Worm (Caenorhabditis elegans) whole organism, L4 larva: ENCODE data around the gene clp-2.

ENCODE experiments used
- F44E2.7 ChIP-seq: fragments of 200-800 bp; sonication (Bioruptor generic); IDR thresholded peaks from 2 replicates; pipeline ENCODE4 v2.1.2; 2022; ENCODE audit warnings: missing genetic modification characterization, missing compliant biosample characterization
- R02D3.7 ChIP-seq: fragments of 150-350 bp; sonication (generic microtip); optimal IDR thresholded peaks from 3 replicates; lab custom pipeline; 2014; ENCODE audit warnings: missing biosample characterization, missing genetic modification characterization
- Y105C5A.15 ChIP-seq: fragments of 200-800 bp; sonication (Bioruptor generic); IDR thresholded peaks from 2 replicates; pipeline ENCODE4 v1.3.6; 2022; ENCODE audit warnings: missing genetic modification characterization, missing compliant biosample characterization
- ZK337.2 ChIP-seq: fragments of 200-800 bp; sonication (Bioruptor generic); IDR thresholded peaks from 2 replicates; pipeline ENCODE4 v1.3.6; 2022; ENCODE audit warnings: missing genetic modification reagents, missing genetic modification characterization, missing compliant biosample characterization
- aha-1 ChIP-seq: fragments of 150-350 bp; peaks from one replicate; lab custom pipeline; 2014; ENCODE audit warnings: missing biosample characterization, missing genetic modification characterization
- arid-1 ChIP-seq: fragments of 200-800 bp; sonication (Bioruptor generic); conservative IDR thresholded peaks from 2 replicates; pipeline ENCODE4 v1.3.6; 2022; ENCODE audit warnings: missing genetic modification reagents, missing genetic modification characterization, missing compliant biosample characterization
- ceh-62 ChIP-seq: sonication (generic microtip); optimal IDR thresholded peaks from 2 replicates; lab custom pipeline; 2017; ENCODE audit warnings: missing biosample characterization, missing genetic modification characterization
- cey-2 ChIP-seq: sonication (generic microtip); optimal IDR thresholded peaks from 3 replicates; lab custom pipeline; 2017; ENCODE audit warnings: missing genetic modification characterization, mild to moderate bottlenecking, missing compliant biosample characterization, antibody characterized with exemption, borderline replicate concordance; ENCODE audit not compliant: insufficient read depth
- ctbp-1 ChIP-seq: fragments of 200-800 bp; sonication (Bioruptor generic); IDR thresholded peaks from 2 replicates; pipeline ENCODE4 v1.3.6; 2022; ENCODE audit warnings: missing genetic modification reagents, missing genetic modification characterization, missing compliant biosample characterization
- daf-16 ChIP-seq, 3 experiments: sonication (generic microtip); optimal IDR thresholded peaks; 2 replicates each; lab custom pipeline; 2016 to 2017; ENCODE audit warnings: missing genetic modification characterization in 3 of 3, missing genetic modification reagents in 3 of 3, mild to moderate bottlenecking in 2 of 3, missing compliant biosample characterization in 2 of 3, missing biosample characterization in 1 of 3, moderate library complexity in 1 of 3
- dmd-9 ChIP-seq: fragments of 200-800 bp; sonication (Bioruptor generic); IDR thresholded peaks from 2 replicates; pipeline ENCODE4 v1.3.6; 2022; ENCODE audit warnings: missing genetic modification reagents, missing genetic modification characterization, missing compliant biosample characterization
- dpl-1 ChIP-seq: fragments of 150-350 bp; optimal IDR thresholded peaks from 2 replicates; lab custom pipeline; 2014; ENCODE audit warnings: missing biosample characterization, missing genetic modification reagents, missing genetic modification characterization
- dve-1 ChIP-seq: sonication (generic microtip); optimal IDR thresholded peaks from 2 replicates; lab custom pipeline; 2017; ENCODE audit warnings: antibody characterized with exemption, mild to moderate bottlenecking, missing genetic modification characterization, missing compliant biosample characterization; ENCODE audit not compliant: insufficient read depth
- hif-1 ChIP-seq, 2 experiments: sonication (generic microtip); optimal IDR thresholded peaks; 2 replicates each; lab custom pipeline; 2016 to 2017; ENCODE audit warnings: missing compliant biosample characterization in 2 of 2, missing genetic modification characterization in 2 of 2, missing genetic modification reagents in 2 of 2, missing genotype in 2 of 2, mild to moderate bottlenecking in 1 of 2
- lin-15B ChIP-seq: fragments of 150-350 bp; sonication (generic microtip); optimal IDR thresholded peaks from 3 replicates; lab custom pipeline; 2014; ENCODE audit warnings: missing biosample characterization, missing genetic modification characterization
- madf-5 ChIP-seq, 2 experiments: fragments of 200-800 bp; sonication (Bioruptor generic); IDR thresholded peaks; 2 replicates each; pipeline ENCODE4 v1.3.6; 2022; ENCODE audit warnings: missing compliant biosample characterization in 2 of 2, missing genetic modification characterization in 2 of 2
- mdl-1 ChIP-seq, 2 experiments: fragments of 150-350 bp in 1 of 2; sonication (generic microtip) in 1 of 2; optimal IDR thresholded peaks; 2 replicates each; lab custom pipeline; 2014 to 2017; ENCODE audit warnings: missing biosample characterization in 2 of 2, missing genetic modification characterization in 2 of 2
- mes-2 ChIP-seq: sonication (generic microtip); optimal IDR thresholded peaks from 2 replicates; lab custom pipeline; 2016; ENCODE audit warnings: missing genotype, mild to moderate bottlenecking, missing genetic modification characterization, missing compliant biosample characterization; ENCODE audit not compliant: poor library complexity, severe bottlenecking
- nhr-11 ChIP-seq: fragments of 150-350 bp; optimal IDR thresholded peaks from 2 replicates; lab custom pipeline; 2014; ENCODE audit warnings: missing biosample characterization, missing genetic modification characterization
- nhr-111 ChIP-seq: fragments of 200-800 bp; sonication (Bioruptor generic); optimal IDR thresholded peaks from 2 replicates; lab custom pipeline; 2018; ENCODE audit warnings: mild to moderate bottlenecking, missing genetic modification characterization, missing compliant biosample characterization
- nhr-25 ChIP-seq: sonication (generic microtip); optimal IDR thresholded peaks from 2 replicates; lab custom pipeline; 2017; ENCODE audit warnings: missing genetic modification characterization, mild to moderate bottlenecking, missing compliant biosample characterization, antibody characterized with exemption, moderate library complexity, borderline replicate concordance; ENCODE audit not compliant: insufficient read depth
- nhr-42 ChIP-seq: fragments of 200-800 bp; sonication (Bioruptor generic); IDR thresholded peaks from 2 replicates; pipeline ENCODE4 v1.3.6; 2022; ENCODE audit warnings: missing genetic modification characterization, missing compliant biosample characterization
- nhr-6 ChIP-seq: fragments of 150-350 bp; optimal IDR thresholded peaks from 2 replicates; lab custom pipeline; 2014; ENCODE audit warnings: missing biosample characterization, missing genetic modification characterization
- pqm-1 ChIP-seq: sonication (generic microtip); optimal IDR thresholded peaks from 2 replicates; lab custom pipeline; 2017; ENCODE audit warnings: missing biosample characterization, missing genetic modification characterization
- spr-3 ChIP-seq: fragments of 200-800 bp; sonication (Bioruptor generic); optimal IDR thresholded peaks from 2 replicates; lab custom pipeline; 2018; ENCODE audit warnings: mild to moderate bottlenecking, missing genetic modification characterization, missing compliant biosample characterization
- tra-1 ChIP-seq: fragments of 200-800 bp; sonication (Bioruptor generic); IDR thresholded peaks from 2 replicates; pipeline ENCODE4 v1.3.6; 2022; ENCODE audit warnings: missing genetic modification reagents, missing genetic modification characterization, missing compliant biosample characterization
- unc-62 ChIP-seq, 3 experiments: fragments of 150-350 bp in 1 of 3; sonication (generic microtip); optimal IDR thresholded peaks in 2 of 3; peaks in 1 of 3; 1 replicate in 1 of 3; 2 replicates in 2 of 3; lab custom pipeline; 2014 to 2017; ENCODE audit warnings: missing biosample characterization in 3 of 3, missing genetic modification characterization in 3 of 3, missing genetic modification reagents in 3 of 3, missing genotype in 1 of 3
- vab-7 ChIP-seq: fragments of 200-800 bp; sonication (Bioruptor generic); IDR thresholded peaks from 2 replicates; pipeline ENCODE4 v1.3.6; 2022; ENCODE audit warnings: missing genetic modification reagents, missing genetic modification characterization, missing compliant biosample characterization

Gene clp-2

ce11 chrIII:4687134-4687533 is 16.7 kb downstream of the clp-2 start (continued):
- TF ChIP-seq daf-16 (GFP tag; optimal IDR thresholded peaks at IDR 0.05; lab: Kevin White, UChicago): peak in 1 of 2 experiments; percentile 87
- TF ChIP-seq daf-16 (tag; optimal IDR thresholded peaks at IDR 0.05; lab: Kevin White, UChicago): no peak
- TF ChIP-seq nhr-42 (GFP tag; lab: Robert Waterston, UW): no peak
- no peak for TF ChIP-seq arid-1 (GFP tag; lab: Robert Waterston, UW)
- no peak for TF ChIP-seq mdl-1 (tag; optimal IDR thresholded peaks at IDR 0.05; lab: Kevin White, UChicago)
- no peak for TF ChIP-seq ZK337.2

- TF ChIP-seq vab-7 (GFP tag; lab: Robert Waterston, UW) (no peak), aha-1 (tag; lab: Kevin White, UChicago) (peak; percentile 97)
Measured at ce11 chrIII:4679963-4680484, 23.8 kb downstream of the clp-2 start, which contains the start of gene srg-11. srg-11 (plus strand) TSS chrIII:4680013.

- TF ChIP-seq dve-1: no peak
- TF ChIP-seq tra-1 (GFP tag; lab: Robert Waterston, UW): no peak
- TF ChIP-seq nhr-25 (tag; lab: Kevin White, UChicago): no peak
- TF ChIP-seq nhr-11 (tag; lab: Kevin White, UChicago): no peak
- TF ChIP-seq dpl-1: no peak
- no peak for TF ChIP-seq ctbp-1 (GFP tag; lab: Robert Waterston, UW)
- no peak for TF ChIP-seq madf-5 (GFP tag; IDR thresholded peaks at IDR 0.05; lab: Robert Waterston, UW)
- TF ChIP-seq mdl-1 (tag; optimal IDR thresholded peaks at IDR 0.05; lab: Kevin White, UChicago): no peak
- no peak for TF ChIP-seq ceh-62 (tag; lab: Kevin White, UChicago)
- no peak for TF ChIP-seq Y105C5A.15 (GFP tag; lab: Robert Waterston, UW)
- TF ChIP-seq aha-1 (tag; lab: Kevin White, UChicago): no peak
- no peak for TF ChIP-seq F44E2.7 (GFP tag; lab: Robert Waterston, UW)
- no peak for TF ChIP-seq cey-2 (tag; lab: Kevin White, UChicago)
Measured at ce11 chrIII:4677466-4677865, 26.4 kb downstream of the clp-2 start, which contains the start of gene srg-10. srg-10 (plus strand) TSS chrIII:4677766.

ce11 chrIII:4671949-4672348 is 31.9 kb downstream of the clp-2 start, which contains the start of gene srg-13:
srg-13 (plus strand) TSS chrIII:4672249.
- TF ChIP-seq nhr-6 (tag; lab: Kevin White, UChicago): no peak
- no peak for TF ChIP-seq nhr-111 (GFP tag; lab: Kevin White, UChicago)
- no peak for TF ChIP-seq mes-2 (tag; lab: Kevin White, UChicago)
- TF ChIP-seq dmd-9 (GFP tag; lab: Robert Waterston, UW): no peak
- no peak for TF ChIP-seq lin-15B (tag; lab: Kevin White, UChicago)
- TF ChIP-seq unc-62 (GFP tag; optimal IDR thresholded peaks at IDR 0.05 in 1 of 2; lab: Kevin White, UChicago): no peak
- TF ChIP-seq unc-62 (tag; optimal IDR thresholded peaks at IDR 0.05; lab: Kevin White, UChicago): no peak
- no peak for TF ChIP-seq hif-1 (tag; optimal IDR thresholded peaks at IDR 0.05; lab: Kevin White, UChicago)
- no peak for TF ChIP-seq tra-1 (GFP tag; lab: Robert Waterston, UW)
- no peak for TF ChIP-seq cey-2 (tag; lab: Kevin White, UChicago)
- no peak for TF ChIP-seq ctbp-1 (GFP tag; lab: Robert Waterston, UW)
- TF ChIP-seq spr-3 (GFP tag; lab: Kevin White, UChicago): no peak
- no peak for TF ChIP-seq vab-7 (GFP tag; lab: Robert Waterston, UW)

ce11 chrIII:4671491-4671890 is 32.3 kb downstream of the clp-2 start, which contains the start of gene T23F11.11:
T23F11.11 (minus strand) TSS chrIII:4671591.
- TF ChIP-seq R02D3.7 (tag; lab: Kevin White, UChicago) (no peak), pqm-1 (tag; lab: Kevin White, UChicago) (peak; percentile 5)
